Worm (Caenorhabditis elegans) whole organism, young adult: ENCODE measurements around the gene spp-14.
A peak's percentile ranks its signal among the peaks of the same experiment; 100 is the strongest.

Experiments
- D2030.7 ChIP-seq: fragments of 200-800 bp; sonication (Bioruptor generic); IDR thresholded peaks from 2 replicates; pipeline ENCODE4 v1.3.6; 2022; ENCODE audit warnings: missing genetic modification reagents, missing genetic modification characterization, missing compliant biosample characterization
- F22D6.2 ChIP-seq: sonication (generic microtip); optimal IDR thresholded peaks from 2 replicates; lab custom pipeline; 2016; ENCODE audit warnings: mild to moderate bottlenecking, missing genetic modification characterization, missing compliant biosample characterization
- F33H1.4 ChIP-seq: fragments of 200-800 bp; sonication (Bioruptor generic); IDR thresholded peaks from 2 replicates; pipeline ENCODE4 v1.3.6; 2022; ENCODE audit warnings: missing genetic modification reagents, missing genetic modification characterization, missing compliant biosample characterization
- Y53G8AR.9 ChIP-seq: fragments of 200-800 bp; sonication (Bioruptor generic); conservative IDR thresholded peaks from 2 replicates; pipeline ENCODE4 v1.3.6; 2022; ENCODE audit warnings: missing genetic modification reagents, missing genetic modification characterization, missing compliant biosample characterization
- Y79H2A.3 ChIP-seq: fragments of 200-800 bp; sonication (Bioruptor generic); conservative IDR thresholded peaks from 2 replicates; pipeline ENCODE4 v1.3.6; 2022; ENCODE audit warnings: missing genetic modification reagents, missing genetic modification characterization, missing compliant biosample characterization
- atf-7 ChIP-seq: sonication (generic microtip); optimal IDR thresholded peaks from 2 replicates; lab custom pipeline; 2017; ENCODE audit warnings: mild to moderate bottlenecking, missing genetic modification characterization, missing compliant biosample characterization
- attf-5 ChIP-seq: fragments of 200-800 bp; sonication (Bioruptor generic); optimal IDR thresholded peaks from 2 replicates; lab custom pipeline; 2018; ENCODE audit warnings: mild to moderate bottlenecking, missing genetic modification characterization, missing compliant biosample characterization
- cebp-1 ChIP-seq, 2 experiments: fragments of 200-800 bp in 1 of 2; sonication (Bioruptor generic) in 1 of 2; sonication (generic microtip) in 1 of 2; IDR thresholded peaks in 1 of 2; optimal IDR thresholded peaks in 1 of 2; 2 replicates each; pipeline versions ENCODE4 v1.3.6 to Lab custom; 2017 to 2022; ENCODE audit warnings: missing compliant biosample characterization in 2 of 2, missing genetic modification characterization in 2 of 2, mild to moderate bottlenecking in 1 of 2, missing genetic modification reagents in 1 of 2, moderate library complexity in 1 of 2
- ceh-40 ChIP-seq: fragments of 200-800 bp; sonication (Bioruptor generic); IDR thresholded peaks from 2 replicates; pipeline ENCODE4 v1.3.6; 2022; ENCODE audit warnings: missing genetic modification characterization, missing compliant biosample characterization
- ceh-58 ChIP-seq: fragments of 200-800 bp; sonication (Bioruptor generic); IDR thresholded peaks from 2 replicates; pipeline ENCODE4 v1.3.6; 2022; ENCODE audit warnings: missing genetic modification characterization, missing compliant biosample characterization
- ceh-91 ChIP-seq: fragments of 200-800 bp; sonication (Bioruptor generic); IDR thresholded peaks from 2 replicates; pipeline ENCODE4 v1.3.6; 2022; ENCODE audit warnings: missing genetic modification reagents, missing genetic modification characterization, missing compliant biosample characterization
- chd-7 ChIP-seq: sonication (generic microtip); optimal IDR thresholded peaks from 2 replicates; lab custom pipeline; 2016; ENCODE audit warnings: mild to moderate bottlenecking, missing genetic modification characterization, moderate library complexity, missing compliant biosample characterization
- die-1 ChIP-seq: sonication (generic microtip); optimal IDR thresholded peaks from 2 replicates; lab custom pipeline; 2016; ENCODE audit warnings: missing genotype, mild to moderate bottlenecking, missing genetic modification characterization, missing compliant biosample characterization
- dpff-1 ChIP-seq: sonication (generic microtip); optimal IDR thresholded peaks from 2 replicates; lab custom pipeline; 2017; ENCODE audit warnings: mild to moderate bottlenecking, missing genetic modification characterization, missing compliant biosample characterization
- dpl-1 ChIP-seq: fragments of 150-350 bp; optimal IDR thresholded peaks from 2 replicates; lab custom pipeline; 2014; ENCODE audit warnings: missing biosample characterization, missing genetic modification reagents, missing genetic modification characterization
- egl-18 ChIP-seq: fragments of 200-800 bp; sonication (Bioruptor generic); IDR thresholded peaks from 2 replicates; pipeline ENCODE4 v1.3.6; 2022; ENCODE audit warnings: missing genetic modification reagents, missing genetic modification characterization, missing compliant biosample characterization
- egl-44 ChIP-seq: fragments of 200-800 bp; sonication (Bioruptor generic); IDR thresholded peaks from 2 replicates; pipeline ENCODE4 v1.3.6; 2022; ENCODE audit warnings: missing genetic modification reagents, missing genetic modification characterization, missing compliant biosample characterization
- hlh-12 ChIP-seq: sonication (generic microtip); optimal IDR thresholded peaks from 2 replicates; lab custom pipeline; 2016; ENCODE audit warnings: missing genetic modification characterization, missing compliant biosample characterization
- hmg-1.2 ChIP-seq: fragments of 200-800 bp; sonication (Bioruptor generic); IDR thresholded peaks from 2 replicates; pipeline ENCODE4 v1.3.6; 2022; ENCODE audit warnings: missing genetic modification reagents, missing genetic modification characterization, missing compliant biosample characterization
- let-607 ChIP-seq, 2 experiments: fragments of 200-800 bp in 1 of 2; sonication (Bioruptor generic) in 1 of 2; sonication (generic microtip) in 1 of 2; optimal IDR thresholded peaks; 2 replicates each; lab custom pipeline; 2016 to 2018; ENCODE audit warnings: mild to moderate bottlenecking in 2 of 2, missing compliant biosample characterization in 2 of 2, missing genetic modification characterization in 2 of 2, moderate library complexity in 2 of 2, missing genotype in 1 of 2
- lin-54 ChIP-seq: fragments of 200-800 bp; sonication (Bioruptor generic); optimal IDR thresholded peaks from 2 replicates; lab custom pipeline; 2018; ENCODE audit warnings: mild to moderate bottlenecking, missing genetic modification characterization, missing compliant biosample characterization
- lir-1 ChIP-seq: fragments of 200-800 bp; sonication (Bioruptor generic); conservative IDR thresholded peaks from 2 replicates; pipeline ENCODE4 v1.3.6; 2022; ENCODE audit warnings: missing genetic modification reagents, missing genetic modification characterization, missing compliant biosample characterization
- madf-8 ChIP-seq: fragments of 200-800 bp; sonication (Bioruptor generic); conservative IDR thresholded peaks from 2 replicates; pipeline ENCODE4 v1.3.6; 2022; ENCODE audit warnings: missing genetic modification reagents, missing genetic modification characterization, missing compliant biosample characterization
- nfyb-1 ChIP-seq: fragments of 200-800 bp; sonication (Bioruptor generic); IDR thresholded peaks from 2 replicates; pipeline ENCODE4 v1.3.6; 2022; ENCODE audit warnings: missing genetic modification reagents, missing genetic modification characterization, missing compliant biosample characterization
- nhr-27 ChIP-seq: fragments of 200-800 bp; sonication (Bioruptor generic); optimal IDR thresholded peaks from 2 replicates; lab custom pipeline; 2018; ENCODE audit warnings: mild to moderate bottlenecking, missing genetic modification characterization, moderate library complexity, missing compliant biosample characterization
- nhr-80 ChIP-seq: sonication (generic microtip); optimal IDR thresholded peaks from 2 replicates; lab custom pipeline; 2016; ENCODE audit warnings: missing genetic modification characterization, missing compliant biosample characterization
- nhr-90 ChIP-seq: sonication (generic microtip); optimal IDR thresholded peaks from 2 replicates; lab custom pipeline; 2016; ENCODE audit warnings: missing genotype, mild to moderate bottlenecking, missing genetic modification characterization, missing compliant biosample characterization
- rpc-1 ChIP-seq, 2 experiments: fragments of 150-350 bp in 1 of 2; sonication (generic microtip) in 1 of 2; optimal IDR thresholded peaks; 2 replicates each; lab custom pipeline; 2014 to 2018; ENCODE audit warnings: missing biosample characterization in 1 of 2, missing genetic modification characterization in 1 of 2, missing genetic modification reagents in 1 of 2, missing genotype in 1 of 2
- sea-2 ChIP-seq: fragments of 200-800 bp; sonication (Bioruptor generic); IDR thresholded peaks from 2 replicates; pipeline ENCODE4 v1.3.6; 2022; ENCODE audit warnings: missing genetic modification characterization, missing compliant biosample characterization
- snpc-1.1 ChIP-seq: sonication (generic microtip); optimal IDR thresholded peaks from 2 replicates; lab custom pipeline; 2017; ENCODE audit warnings: missing genetic modification characterization, mild to moderate bottlenecking, missing compliant biosample characterization, antibody characterized with exemption, moderate library complexity, missing genotype, missing genetic modification reagents; ENCODE audit not compliant: insufficient read depth
- snpc-3.4 ChIP-seq: sonication (generic microtip); optimal IDR thresholded peaks from 2 replicates; lab custom pipeline; 2017; ENCODE audit warnings: missing genetic modification characterization, mild to moderate bottlenecking, missing compliant biosample characterization, antibody characterized with exemption, moderate library complexity, missing genotype, missing genetic modification reagents
- snpc-4 ChIP-seq, 5 experiments: fragments of 150-350 bp in 1 of 5; sonication (generic microtip) in 4 of 5; optimal IDR thresholded peaks; 2 replicates each; lab custom pipeline; 2014 to 2018; ENCODE audit warnings: missing genetic modification characterization in 5 of 5, missing biosample characterization in 3 of 5, antibody characterized with exemption in 2 of 5, mild to moderate bottlenecking in 2 of 5, missing compliant biosample characterization in 2 of 5, missing genotype in 2 of 5, moderate library complexity in 2 of 5, missing genetic modification reagents in 1 of 5
- tbp1 ChIP-seq: fragments of 200-800 bp; sonication (Bioruptor generic); optimal IDR thresholded peaks from 2 replicates; lab custom pipeline; 2018; ENCODE audit warnings: mild to moderate bottlenecking, missing genetic modification characterization, missing compliant biosample characterization
- tbx-9 ChIP-seq: sonication (generic microtip); optimal IDR thresholded peaks from 2 replicates; lab custom pipeline; 2016; ENCODE audit warnings: borderline replicate concordance, missing genetic modification characterization, inconsistent platforms, missing compliant biosample characterization
- tlf-1 ChIP-seq: fragments of 200-800 bp; sonication (Bioruptor generic); optimal IDR thresholded peaks from 2 replicates; lab custom pipeline; 2018; ENCODE audit warnings: mild to moderate bottlenecking, missing genetic modification characterization, missing compliant biosample characterization
- zim-3 ChIP-seq: sonication (generic microtip); optimal IDR thresholded peaks from 2 replicates; lab custom pipeline; 2017; ENCODE audit warnings: mild to moderate bottlenecking, missing genetic modification characterization, moderate library complexity, missing compliant biosample characterization
- ztf-22 ChIP-seq: fragments of 200-800 bp; sonication (Bioruptor generic); optimal IDR thresholded peaks from 2 replicates; lab custom pipeline; 2018; ENCODE audit warnings: mild to moderate bottlenecking, missing genetic modification characterization, moderate library complexity, missing compliant biosample characterization
- ztf-25 ChIP-seq: fragments of 200-800 bp; sonication (Bioruptor generic); IDR thresholded peaks from 2 replicates; pipeline ENCODE4 v1.3.6; 2022; ENCODE audit warnings: missing genetic modification reagents, missing genetic modification characterization, missing compliant biosample characterization
- ztf-6 ChIP-seq: fragments of 200-800 bp; sonication (Bioruptor generic); IDR thresholded peaks from 2 replicates; pipeline ENCODE4 v1.3.6; 2022; ENCODE audit warnings: missing genetic modification reagents, missing genetic modification characterization, missing compliant biosample characterization

spp-14 gene

ce11 chrX:7725615-7726014 is at the start of gene spp-14:
spp-14 (plus strand) TSS chrX:7725979.
- no peak for TF ChIP-seq nhr-90 (tag; lab: Kevin White, UChicago)
- TF ChIP-seq ztf-22 (GFP tag; lab: Kevin White, UChicago), result peak; percentile 52
- TF ChIP-seq let-607 (tag; optimal IDR thresholded peaks at IDR 0.05; lab: Kevin White, UChicago), result peak in 1 of 2 experiments; percentile 3
- TF ChIP-seq tbp1 (GFP tag; lab: Kevin White, UChicago), result peak; percentile 23
- TF ChIP-seq egl-44 (GFP tag; lab: Robert Waterston, UW), result no peak
- no peak for TF ChIP-seq rpc-1 (optimal IDR thresholded peaks at IDR 0.05; lab: Kevin White, UChicago)
- TF ChIP-seq rpc-1 (tag; optimal IDR thresholded peaks at IDR 0.05; lab: Kevin White, UChicago), result no peak
- no peak for TF ChIP-seq sea-2 (GFP tag; lab: Robert Waterston, UW)
- TF ChIP-seq atf-7 (tag; lab: Kevin White, UChicago), result peak; percentile 60
- no peak for TF ChIP-seq ztf-6 (GFP tag; lab: Robert Waterston, UW)
- peak; percentile 89 for TF ChIP-seq nhr-80
- TF ChIP-seq cebp-1 (GFP tag; IDR thresholded peaks at IDR 0.05; lab: Robert Waterston, UW), result no peak
- TF ChIP-seq cebp-1 (tag; optimal IDR thresholded peaks at IDR 0.05; lab: Kevin White, UChicago), result peak; percentile 9

DNA sequence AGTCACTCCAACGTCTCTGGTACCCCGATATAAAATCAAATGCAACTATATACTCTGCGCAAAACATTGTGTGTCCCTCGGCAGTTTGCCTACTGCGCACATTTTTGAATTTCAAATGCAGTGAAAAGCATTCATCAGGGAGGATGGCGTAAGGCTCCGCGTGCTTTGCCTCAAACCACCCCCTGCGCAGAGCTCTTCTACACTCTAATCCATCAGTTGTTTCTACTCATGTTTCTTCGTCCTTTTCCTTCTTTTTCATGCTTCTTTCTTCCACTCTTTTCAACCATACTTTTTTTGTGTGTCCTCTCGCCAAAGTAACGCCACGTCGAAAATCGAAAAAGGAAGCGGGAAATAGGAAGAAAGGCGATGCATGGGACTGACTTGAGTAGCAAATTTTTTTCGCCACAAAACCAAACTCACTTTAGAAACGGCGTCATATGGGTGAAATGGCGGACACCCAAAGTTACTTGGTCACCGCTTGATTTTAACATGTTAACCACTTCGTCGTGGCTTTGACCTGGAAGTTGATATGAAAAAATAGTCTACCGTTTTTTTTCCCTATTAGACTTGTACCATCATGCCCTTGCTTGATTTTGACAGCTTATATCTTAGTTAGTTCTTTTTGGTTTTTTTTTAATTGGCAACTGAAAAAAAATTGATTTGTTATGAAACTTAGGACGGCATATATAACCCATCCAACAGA is 47.2 kb upstream of the spp-14 start:
- TF ChIP-seq ceh-40 (GFP tag; lab: Robert Waterston, UW), result no peak
- no peak for TF ChIP-seq snpc-3.4 (tag; lab: Kevin White, UChicago)
- TF ChIP-seq hmg-1.2, result 0 out of 2 replicates have a peak, but pooled peaks have one; percentile 10
- TF ChIP-seq ceh-91, result no peak
- TF ChIP-seq F33H1.4 (GFP tag; lab: Robert Waterston, UW), result no peak
- no peak for TF ChIP-seq F22D6.2 (tag; lab: Kevin White, UChicago)
- TF ChIP-seq dpl-1 (GFP tag; lab: Kevin White, UChicago), result no peak
- no peak for TF ChIP-seq madf-8 (GFP tag; lab: Robert Waterston, UW)
- TF ChIP-seq nfyb-1, result 0 out of 2 replicates have a peak, but pooled peaks have one; percentile 15
- TF ChIP-seq egl-18 (GFP tag; lab: Robert Waterston, UW), result no peak
- no peak for TF ChIP-seq ztf-25 (GFP tag; lab: Robert Waterston, UW)

ce11 chrX:7679835-7680234 is 45.9 kb upstream of the spp-14 start:
- TF ChIP-seq attf-5 (GFP tag; lab: Kevin White, UChicago), result no peak
- TF ChIP-seq hlh-12 (tag; lab: Kevin White, UChicago), result no peak

- TF ChIP-seq ceh-58 (GFP tag; lab: Robert Waterston, UW) (no peak), nhr-27 (no peak), zim-3 (tag; lab: Kevin White, UChicago) (no peak), Y53G8AR.9 (GFP tag; lab: Robert Waterston, UW) (no peak), snpc-4 (GFP tag; optimal IDR thresholded peaks at IDR 0.05; lab: Kevin White, UChicago) (no peak), snpc-4 (tag; optimal IDR thresholded peaks at IDR 0.05; lab: Kevin White, UChicago) (peak in 1 of 4 experiments; percentile 63), snpc-1.1 (no peak), hmg-1.2 (peak; percentile 64), attf-5 (GFP tag; lab: Kevin White, UChicago) (no peak), chd-7 (no peak), lir-1 (GFP tag; lab: Robert Waterston, UW) (peak; percentile 18; the same call in 1 of the 2 replicates), let-607 (tag; optimal IDR thresholded peaks at IDR 0.05; lab: Kevin White, UChicago) (peak in 1 of 2 experiments; percentile 5), dpl-1 (GFP tag; lab: Kevin White, UChicago) (peak; percentile 3), die-1 (tag; lab: Kevin White, UChicago) (peak; percentile 80), D2030.7 (GFP tag; lab: Robert Waterston, UW) (peak; percentile 60), tbx-9 (tag; lab: Kevin White, UChicago) (no peak), tlf-1 (no peak), dpff-1 (tag; lab: Kevin White, UChicago) (no peak), Y79H2A.3 (GFP tag; lab: Robert Waterston, UW) (no peak), lin-54 (GFP tag; lab: Kevin White, UChicago) (no peak)
These were observed 45.0 kb upstream of the spp-14 start, which contains the start of gene stn-2 for ce11 chrX:7680545-7681330. stn-2 (minus strand) TSS chrX:7680619.
